Worm (Caenorhabditis elegans) whole organism, late embryonic: Measurements from ENCODE around the gene enol-1.

Source experiments
- C38D4.7 ChIP-seq: fragments of 200-800 bp; sonication (Bioruptor generic); optimal IDR thresholded peaks from 2 replicates; lab custom pipeline; 2018; ENCODE audit warnings: mild to moderate bottlenecking, missing genetic modification characterization, moderate library complexity, missing compliant biosample characterization
- F13H6.1 ChIP-seq: sonication (generic microtip); optimal IDR thresholded peaks from 2 replicates; lab custom pipeline; 2016; ENCODE audit warnings: missing genetic modification characterization, missing compliant biosample characterization
- K02D7.2 ChIP-seq: sonication (generic microtip); optimal IDR thresholded peaks from 2 replicates; lab custom pipeline; 2017; ENCODE audit warnings: mild to moderate bottlenecking, missing genetic modification characterization, missing compliant biosample characterization
- T23F11.4 ChIP-seq: fragments of 200-800 bp; sonication (Bioruptor generic); optimal IDR thresholded peaks from 2 replicates; lab custom pipeline; 2018; ENCODE audit warnings: mild to moderate bottlenecking, missing genetic modification characterization, missing compliant biosample characterization
- ahr-1 ChIP-seq: sonication (generic microtip); optimal IDR thresholded peaks from 2 replicates; lab custom pipeline; 2016; ENCODE audit warnings: missing genetic modification characterization, missing compliant biosample characterization
- ama-1 ChIP-seq: fragments of 150-350 bp; optimal IDR thresholded peaks from 2 replicates; lab custom pipeline; 2014
- ceh-14 ChIP-seq: sonication (generic microtip); optimal IDR thresholded peaks from 2 replicates; lab custom pipeline; 2016; ENCODE audit warnings: missing genotype, missing genetic modification characterization, missing compliant biosample characterization
- ceh-19 ChIP-seq: fragments of 200-800 bp; sonication (Bioruptor generic); optimal IDR thresholded peaks from 2 replicates; lab custom pipeline; 2018; ENCODE audit warnings: mild to moderate bottlenecking, missing genetic modification characterization, missing compliant biosample characterization
- ceh-30 ChIP-seq: fragments of 150-350 bp; optimal IDR thresholded peaks from 2 replicates; lab custom pipeline; 2014; ENCODE audit warnings: missing biosample characterization, missing genetic modification characterization
- ceh-34 ChIP-seq: sonication (generic microtip); optimal IDR thresholded peaks from 2 replicates; lab custom pipeline; 2016; ENCODE audit warnings: mild to moderate bottlenecking, missing genetic modification characterization, missing compliant biosample characterization
- ceh-45 ChIP-seq: fragments of 200-800 bp; sonication (Bioruptor generic); IDR thresholded peaks from 2 replicates; pipeline ENCODE4 v1.3.6; 2022; ENCODE audit warnings: missing genetic modification reagents, missing genetic modification characterization, missing compliant biosample characterization
- ceh-48 ChIP-seq: sonication (generic microtip); optimal IDR thresholded peaks from 2 replicates; lab custom pipeline; 2016; ENCODE audit warnings: missing genetic modification characterization, inconsistent platforms, missing compliant biosample characterization
- ceh-6 ChIP-seq: fragments of 200-800 bp; sonication (Bioruptor generic); optimal IDR thresholded peaks from 2 replicates; lab custom pipeline; 2018; ENCODE audit warnings: mild to moderate bottlenecking, missing genetic modification characterization, missing compliant biosample characterization
- ets-4 ChIP-seq: sonication (generic microtip); optimal IDR thresholded peaks from 2 replicates; lab custom pipeline; 2016; ENCODE audit warnings: missing genetic modification characterization, missing compliant biosample characterization
- gmeb-2 ChIP-seq: sonication (generic microtip); optimal IDR thresholded peaks from 2 replicates; lab custom pipeline; 2016; ENCODE audit warnings: missing genetic modification characterization, inconsistent platforms, missing compliant biosample characterization
- hlh-13 ChIP-seq: fragments of 200-800 bp; sonication (Bioruptor generic); optimal IDR thresholded peaks from 2 replicates; lab custom pipeline; 2018; ENCODE audit warnings: mild to moderate bottlenecking, missing genetic modification characterization, missing compliant biosample characterization
- hlh-15 ChIP-seq: sonication (generic microtip); optimal IDR thresholded peaks from 2 replicates; lab custom pipeline; 2016; ENCODE audit warnings: missing genetic modification characterization, missing compliant biosample characterization
- hlh-6 ChIP-seq: sonication (generic microtip); optimal IDR thresholded peaks from 2 replicates; lab custom pipeline; 2016; ENCODE audit warnings: missing genotype, missing genetic modification characterization, missing compliant biosample characterization
- mec-3 ChIP-seq: sonication (generic microtip); optimal IDR thresholded peaks from 2 replicates; lab custom pipeline; 2016; ENCODE audit warnings: borderline replicate concordance, missing genetic modification characterization, missing compliant biosample characterization
- odd-2 ChIP-seq: sonication (generic microtip); optimal IDR thresholded peaks from 2 replicates; lab custom pipeline; 2017; ENCODE audit warnings: antibody characterized with exemption, mild to moderate bottlenecking, missing genetic modification characterization, missing compliant biosample characterization
- pat-9 ChIP-seq: fragments of 200-800 bp; sonication (Bioruptor generic); optimal IDR thresholded peaks from 2 replicates; lab custom pipeline; 2018; ENCODE audit warnings: mild to moderate bottlenecking, missing genetic modification characterization, moderate library complexity, missing compliant biosample characterization
- pax-1 ChIP-seq: fragments of 150-350 bp; optimal IDR thresholded peaks from 2 replicates; lab custom pipeline; 2014; ENCODE audit warnings: missing biosample characterization, missing genetic modification characterization
- pha-2 ChIP-seq: sonication (generic microtip); optimal IDR thresholded peaks from 2 replicates; lab custom pipeline; 2017; ENCODE audit warnings: mild to moderate bottlenecking, missing genetic modification characterization, missing compliant biosample characterization
- pros-1 ChIP-seq: fragments of 150-350 bp; optimal IDR thresholded peaks from 2 replicates; lab custom pipeline; 2014; ENCODE audit warnings: missing biosample characterization, missing genetic modification reagents, missing genetic modification characterization
- sdc-2 ChIP-seq: sonication (generic microtip); optimal IDR thresholded peaks from 2 replicates; lab custom pipeline; 2016; ENCODE audit warnings: missing genotype, missing genetic modification characterization, missing compliant biosample characterization
- sox-4 ChIP-seq: sonication (generic microtip); optimal IDR thresholded peaks from 2 replicates; lab custom pipeline; 2017; ENCODE audit warnings: mild to moderate bottlenecking, missing genetic modification characterization, inconsistent platforms, missing compliant biosample characterization
- tbx-7 ChIP-seq: sonication (generic microtip); optimal IDR thresholded peaks from 2 replicates; lab custom pipeline; 2016; ENCODE audit warnings: missing genotype, missing genetic modification characterization, missing compliant biosample characterization
- unc-3 ChIP-seq, 2 experiments: fragments of 200-800 bp in 1 of 2; sonication (Bioruptor generic) in 1 of 2; sonication (generic microtip) in 1 of 2; conservative IDR thresholded peaks in 1 of 2; optimal IDR thresholded peaks in 1 of 2; 2 replicates each; pipeline versions ENCODE4 v1.3.6 to Lab custom; 2016 to 2022; ENCODE audit warnings: missing compliant biosample characterization in 2 of 2, missing genetic modification characterization in 2 of 2, missing genetic modification reagents in 1 of 2
- unc-42 ChIP-seq: sonication (generic microtip); optimal IDR thresholded peaks from 2 replicates; lab custom pipeline; 2016; ENCODE audit warnings: missing genotype, missing genetic modification characterization, missing compliant biosample characterization
- unc-55 ChIP-seq: sonication (generic microtip); optimal IDR thresholded peaks from 2 replicates; lab custom pipeline; 2017; ENCODE audit warnings: missing biosample characterization, missing genetic modification reagents, missing genetic modification characterization
- unc-86 ChIP-seq: sonication (generic microtip); optimal IDR thresholded peaks from 2 replicates; lab custom pipeline; 2016; ENCODE audit warnings: missing genetic modification characterization, missing compliant biosample characterization

The enol-1 gene

DNA sequence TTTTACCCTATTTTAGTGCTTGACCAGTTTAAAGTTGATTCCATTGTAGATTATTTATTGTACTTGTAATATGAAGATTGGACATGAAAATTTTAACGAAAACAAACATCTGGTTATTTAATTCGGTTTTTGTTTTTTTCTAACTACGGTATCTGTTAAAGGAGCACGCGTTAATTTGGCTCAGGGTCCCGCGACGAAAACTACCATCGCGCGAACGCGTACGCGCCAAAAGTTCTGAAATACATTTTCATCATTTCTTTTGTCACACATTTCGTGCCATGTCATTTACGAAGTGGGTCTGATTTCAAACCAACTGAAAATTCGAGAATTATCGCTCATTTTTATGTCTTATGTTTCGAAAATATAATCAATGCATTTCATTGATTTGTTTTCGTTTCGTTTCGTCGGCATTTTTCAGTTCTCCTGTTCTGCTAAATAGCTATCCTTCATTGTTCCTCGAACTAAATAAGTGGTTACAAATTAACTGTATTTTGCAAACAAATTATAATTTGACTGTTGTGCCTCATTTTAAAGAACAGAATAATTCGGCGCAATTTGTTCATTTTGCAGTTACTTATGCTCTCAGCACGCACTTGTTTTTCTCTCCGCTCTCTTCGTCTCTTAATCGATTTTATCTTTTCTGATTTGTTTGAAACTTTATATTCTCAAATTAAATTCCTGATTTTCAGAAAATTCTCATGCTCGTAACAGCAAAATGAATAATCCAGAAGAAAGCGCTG lies 3.1 kb downstream of the enol-1 start, which contains the start of gene T21B10.3:
Gene T21B10.3 (plus strand): TSS at position 690 of the 740 bp plus-strand sequence.
- TF ChIP-seq ama-1 (lab: Kevin White, UChicago) (no peak), ceh-48 (tag; lab: Kevin White, UChicago) (no peak), tbx-7 (no peak), K02D7.2 (tag; lab: Kevin White, UChicago) (no peak), ceh-14 (no peak), mec-3 (tag; lab: Kevin White, UChicago) (no peak), hlh-13 (GFP tag; lab: Kevin White, UChicago) (no peak)
- TF ChIP-seq, all 69 proteins: peak for 0

DNA sequence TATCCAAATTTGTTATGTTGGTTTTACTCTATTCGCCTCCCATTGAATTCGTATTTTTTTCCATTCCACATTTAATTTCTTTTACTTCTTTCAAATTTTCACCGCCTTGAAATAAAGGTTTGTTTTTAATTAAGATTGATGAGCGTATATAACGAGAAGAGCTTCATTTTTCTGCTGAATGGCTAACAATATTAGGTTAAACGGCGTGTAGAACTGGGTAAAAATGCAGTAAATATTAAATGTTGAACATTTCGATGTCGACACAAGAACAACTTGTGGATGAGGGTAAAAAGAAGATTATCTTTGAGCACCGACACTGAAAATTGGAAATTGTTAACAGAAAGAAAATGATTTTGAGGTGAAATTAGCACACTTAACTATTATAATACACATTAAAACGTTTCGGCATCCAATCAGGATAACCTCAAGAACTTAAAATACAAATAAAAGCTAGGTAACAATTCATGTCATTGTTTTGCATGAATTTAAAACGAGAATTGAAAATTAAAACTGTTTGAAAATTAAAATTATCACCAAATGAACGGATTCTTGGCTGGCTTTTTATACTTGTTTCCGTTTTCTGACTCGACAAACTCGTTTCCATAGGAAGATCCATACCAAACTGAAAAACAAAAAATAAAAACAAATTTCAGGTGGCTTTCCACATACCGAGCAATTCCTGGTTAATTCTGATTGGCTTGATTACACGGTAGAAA lies 8.3 kb downstream of the enol-1 start:
- TF ChIP-seq ceh-30 (tag; lab: Kevin White, UChicago) (no peak), unc-55 (no peak), odd-2 (no peak), T23F11.4 (GFP tag; lab: Kevin White, UChicago) (no peak), ets-4 (tag; lab: Kevin White, UChicago) (no peak), ceh-14 (no peak), ceh-45 (GFP tag; lab: Robert Waterston, UW) (no peak), ceh-6 (no peak), pat-9 (tag; lab: Kevin White, UChicago) (no peak), gmeb-2 (tag; lab: Kevin White, UChicago) (no peak), pha-2 (tag; lab: Kevin White, UChicago) (no peak), hlh-15 (tag; lab: Kevin White, UChicago) (no peak)

DNA sequence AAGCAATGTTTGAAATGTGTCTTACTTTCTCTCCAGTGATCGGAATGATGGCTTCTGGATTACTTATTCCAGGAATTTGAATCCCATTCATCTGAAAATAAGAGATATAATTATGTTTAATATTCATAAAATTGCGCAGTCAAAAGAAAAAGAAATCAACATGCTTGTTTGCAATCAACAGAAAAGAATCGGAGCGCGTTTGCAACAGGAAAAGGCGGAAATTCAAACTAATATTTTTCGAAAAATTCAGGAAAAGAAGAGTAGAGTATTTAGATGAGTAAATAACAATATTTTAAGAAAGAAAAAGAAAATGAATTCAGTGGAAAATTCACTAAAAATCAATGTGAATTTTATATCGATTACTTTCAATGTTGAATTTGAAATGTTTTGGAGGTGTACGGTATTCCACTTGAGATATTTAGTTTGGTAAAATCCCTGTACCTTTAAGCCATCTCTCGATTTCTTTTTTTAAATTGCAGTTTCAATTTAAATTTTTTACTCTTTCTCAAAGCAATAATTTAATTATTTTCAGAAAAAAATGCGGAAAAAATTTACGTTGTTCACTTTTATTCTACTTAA lies 9.7 kb downstream of the enol-1 start, which contains the start of the genes set-17 and T21B10.4:
Gene set-17 (minus strand): TSS at position 127 of the 579 bp plus-strand sequence.
Gene T21B10.4 (plus strand): TSS at position 533 of the 579 bp plus-strand sequence.
- TF ChIP-seq ceh-19 (GFP tag; lab: Kevin White, UChicago) (no peak), sox-4 (tag; lab: Kevin White, UChicago) (no peak), sdc-2 (tag; lab: Kevin White, UChicago) (no peak), unc-86 (tag; lab: Kevin White, UChicago) (no peak), pax-1 (no peak), ahr-1 (no peak), pros-1 (tag; lab: Kevin White, UChicago) (no peak), ceh-48 (tag; lab: Kevin White, UChicago) (no peak)
- TF ChIP-seq, all 69 proteins: peak for 0

DNA sequence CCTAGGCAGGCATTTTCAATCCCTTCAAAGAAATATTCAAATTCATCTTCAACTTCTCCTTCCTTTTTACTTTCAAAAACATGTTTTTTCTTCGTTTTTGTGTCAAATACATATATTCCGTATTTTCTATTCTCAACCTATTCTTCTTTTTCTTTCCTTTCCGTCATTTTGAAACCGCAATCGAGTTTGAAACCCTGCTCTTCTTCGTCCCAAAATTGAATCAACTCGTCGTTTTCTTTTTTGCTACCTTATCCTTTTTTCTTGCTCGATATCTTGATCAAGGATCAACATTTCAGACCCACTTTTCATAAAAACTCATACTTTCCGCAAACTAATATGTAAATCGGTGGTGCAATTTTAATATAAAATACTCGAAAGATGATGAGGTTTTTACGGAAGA lies 14.4 kb downstream of the enol-1 start:
- peak; percentile 82 for TF ChIP-seq unc-42
- no peak for TF ChIP-seq C38D4.7 (GFP tag; lab: Kevin White, UChicago)

DNA sequence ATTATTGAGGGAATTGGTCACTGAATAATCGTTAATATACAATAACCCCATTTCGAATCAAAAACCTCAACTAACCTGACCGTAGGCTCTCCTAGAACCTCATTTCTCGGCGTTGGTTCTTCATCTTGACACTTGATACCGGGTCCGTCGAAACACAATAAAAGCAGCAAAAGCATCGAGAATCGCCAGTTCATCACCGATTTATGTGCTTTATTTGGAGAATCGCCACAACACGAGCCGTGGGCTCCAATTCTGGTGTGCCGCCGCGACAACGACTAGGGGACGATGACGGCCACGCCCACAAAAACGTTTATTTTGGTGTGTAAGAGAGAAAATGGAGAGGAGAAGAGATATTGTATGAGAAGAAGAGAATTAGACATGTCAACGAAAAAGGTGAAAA lies 16.6 kb downstream of the enol-1 start, which contains the start of gene cutl-15:
Gene cutl-15 (minus strand): TSS at position 298 of the 400 bp plus-strand sequence.
- TF ChIP-seq hlh-6 (tag; lab: Kevin White, UChicago): no peak
- no peak for TF ChIP-seq ceh-34 (tag; lab: Kevin White, UChicago)
- TF ChIP-seq odd-2: no peak
- no peak for TF ChIP-seq mec-3 (tag; lab: Kevin White, UChicago)
- TF ChIP-seq hlh-13 (GFP tag; lab: Kevin White, UChicago): no peak
- TF ChIP-seq F13H6.1 (tag; lab: Kevin White, UChicago): no peak
- no peak for TF ChIP-seq unc-3 (GFP tag; conservative IDR thresholded peaks at IDR 0.05; lab: Robert Waterston, UW)
- TF ChIP-seq unc-3 (tag; optimal IDR thresholded peaks at IDR 0.05; lab: Kevin White, UChicago): no peak
